Worm (Caenorhabditis elegans) whole organism, early embryonic: ENCODE measurements around the gene scl-8.

Experiments
- B0310.2 ChIP-seq: sonication (generic microtip); optimal IDR thresholded peaks from 2 replicates; lab custom pipeline; 2016; ENCODE audit warnings: mild to moderate bottlenecking, missing genetic modification characterization, missing compliant biosample characterization
- ama-1 ChIP-seq: fragments of 150-350 bp; optimal IDR thresholded peaks from 2 replicates; lab custom pipeline; 2014
- ceh-13 ChIP-seq: fragments of 200-800 bp; sonication (Bioruptor generic); optimal IDR thresholded peaks from 2 replicates; lab custom pipeline; 2018; ENCODE audit warnings: mild to moderate bottlenecking, missing genetic modification characterization, missing compliant biosample characterization
- ceh-36 ChIP-seq: sonication (generic microtip); optimal IDR thresholded peaks from 2 replicates; lab custom pipeline; 2016; ENCODE audit warnings: missing genetic modification characterization, inconsistent platforms, missing compliant biosample characterization
- ets-7 ChIP-seq: sonication (generic microtip); optimal IDR thresholded peaks from 2 replicates; lab custom pipeline; 2016; ENCODE audit warnings: missing genotype, missing genetic modification characterization, missing compliant biosample characterization
- flt-1 ChIP-seq: fragments of 200-800 bp; sonication (Bioruptor generic); IDR thresholded peaks from 2 replicates; pipeline ENCODE4 v1.3.6; 2022; ENCODE audit warnings: missing genetic modification characterization, missing compliant biosample characterization
- hmbx-1 ChIP-seq: sonication (generic microtip); optimal IDR thresholded peaks from 2 replicates; lab custom pipeline; 2016; ENCODE audit warnings: mild to moderate bottlenecking, missing genetic modification characterization, missing compliant biosample characterization
- hmg-4 ChIP-seq: fragments of 200-800 bp; sonication (Bioruptor generic); optimal IDR thresholded peaks from 2 replicates; lab custom pipeline; 2018; ENCODE audit warnings: mild to moderate bottlenecking, missing genetic modification characterization, missing compliant biosample characterization
- hnd-1 ChIP-seq: sonication (generic microtip); optimal IDR thresholded peaks from 2 replicates; lab custom pipeline; 2016; ENCODE audit warnings: missing genetic modification characterization, missing compliant biosample characterization
- pes-1 ChIP-seq: fragments of 200-800 bp; sonication (Bioruptor generic); IDR thresholded peaks from 2 replicates; pipeline ENCODE4 v1.3.6; 2022; ENCODE audit warnings: missing genetic modification reagents, missing genetic modification characterization, missing compliant biosample characterization
- scrt-1 ChIP-seq: fragments of 200-800 bp; sonication (Bioruptor generic); IDR thresholded peaks from 2 replicates; pipeline ENCODE4 v1.3.6; 2022; ENCODE audit warnings: missing genetic modification characterization, missing compliant biosample characterization
- tbx-11 ChIP-seq: fragments of 200-800 bp; sonication (Bioruptor generic); IDR thresholded peaks from 2 replicates; pipeline ENCODE4 v1.3.6; 2022; ENCODE audit warnings: missing genetic modification characterization, missing compliant biosample characterization
- tbx-37 ChIP-seq: fragments of 200-800 bp; sonication (Bioruptor generic); conservative IDR thresholded peaks from 2 replicates; pipeline ENCODE4 v1.3.6; 2022; ENCODE audit warnings: missing genetic modification reagents, missing genetic modification characterization, missing compliant biosample characterization
- tra-4 ChIP-seq: sonication (generic microtip); optimal IDR thresholded peaks from 2 replicates; lab custom pipeline; 2017; ENCODE audit warnings: missing genetic modification characterization, missing compliant biosample characterization

DNA sequence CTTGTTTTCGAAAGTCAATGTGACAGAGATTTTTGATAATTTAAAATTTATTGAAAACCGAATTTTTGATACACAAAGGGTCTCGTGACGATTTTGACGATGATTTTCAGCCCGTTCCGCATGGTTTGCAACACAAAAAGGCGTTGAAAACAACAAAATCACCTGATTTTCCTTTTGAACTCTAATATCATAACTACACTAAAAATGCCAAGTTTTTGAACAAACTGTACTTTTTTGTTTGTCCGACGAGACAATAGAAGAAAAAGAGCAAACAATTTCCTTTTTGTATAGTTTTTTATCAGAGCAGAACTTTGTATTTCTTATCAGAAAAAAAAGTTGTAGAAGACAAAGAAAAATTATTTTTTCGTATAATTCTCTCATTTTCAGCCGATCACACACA, 39.4 kb upstream of the scl-8 start:
- TF ChIP-seq B0310.2 (tag; lab: Kevin White, UChicago) = no peak
- no peak for TF ChIP-seq tbx-37
- TF ChIP-seq hnd-1 (tag; lab: Kevin White, UChicago) = no peak
- no peak for TF ChIP-seq ama-1
- no peak for TF ChIP-seq pes-1 (GFP tag; lab: Robert Waterston, UW)
- no peak for TF ChIP-seq ets-7 (tag; lab: Kevin White, UChicago)
- no peak for TF ChIP-seq hmg-4
- TF ChIP-seq ceh-36 (tag; lab: Kevin White, UChicago) = no peak
- TF ChIP-seq tra-4 (tag; lab: Kevin White, UChicago) = no peak
- TF ChIP-seq scrt-1 (GFP tag; lab: Robert Waterston, UW) = no peak
- TF ChIP-seq tbx-11 (GFP tag; lab: Robert Waterston, UW) = no peak
- TF ChIP-seq flt-1 (GFP tag; lab: Robert Waterston, UW) = no peak
- no peak for TF ChIP-seq hmbx-1 (tag; lab: Kevin White, UChicago)
- TF ChIP-seq ceh-13 = no peak
